Fruit fly (Drosophila melanogaster) whole organism, embryonic: ENCODE measurements around the gene cerv.

Experiments used
- Aef1 ChIP-seq: fragments of 200-800 bp; sonication (Bioruptor generic); IDR thresholded peaks from 3 replicates; pipeline ENCODE4 v1.3.6; 2022; ENCODE audit warnings: missing biosample characterization, missing genetic modification characterization
- BEAF-32 ChIP-seq: fragments of 200-800 bp; sonication (Bioruptor generic); optimal IDR thresholded peaks from 3 replicates; lab custom pipeline; 2017; ENCODE audit warnings: missing biosample characterization, missing genetic modification characterization, mild to moderate bottlenecking, moderate library complexity, missing genetic modification reagents
- Blimp-1 ChIP-seq: fragments of 200-800 bp; sonication (Bioruptor generic); optimal IDR thresholded peaks from 3 replicates; lab custom pipeline; 2018; ENCODE audit warnings: missing biosample characterization, missing genetic modification characterization, mild to moderate bottlenecking, moderate library complexity, missing genetic modification reagents
- CG11696 ChIP-seq: fragments of 200-800 bp; sonication (Bioruptor generic); IDR thresholded peaks from 2 replicates; pipeline ENCODE4 v1.3.6; 2022; ENCODE audit warnings: missing biosample characterization, missing genetic modification characterization
- CG12071 ChIP-seq: fragments of 200-800 bp; sonication (Bioruptor generic); optimal IDR thresholded peaks from 3 replicates; lab custom pipeline; 2018; ENCODE audit warnings: missing biosample characterization, mild to moderate bottlenecking, missing genetic modification characterization
- CG12104 ChIP-seq: fragments of 200-800 bp; sonication (Bioruptor generic); optimal IDR thresholded peaks from 3 replicates; lab custom pipeline; 2016; ENCODE audit warnings: missing biosample characterization, missing genetic modification characterization
- CG12659 ChIP-seq: fragments of 200-800 bp; sonication (Bioruptor generic); optimal IDR thresholded peaks from 3 replicates; lab custom pipeline; 2017; ENCODE audit warnings: mild to moderate bottlenecking, missing biosample characterization, missing genetic modification reagents, missing genetic modification characterization
- CG13424 ChIP-seq: fragments of 200-800 bp; sonication (Bioruptor generic); optimal IDR thresholded peaks from 2 replicates; lab custom pipeline; 2019; ENCODE audit warnings: missing biosample characterization, mild to moderate bottlenecking, missing genetic modification characterization, moderate library complexity
- CG14710 ChIP-seq: fragments of 200-800 bp; sonication (Bioruptor generic); optimal IDR thresholded peaks from 3 replicates; lab custom pipeline; 2019; ENCODE audit warnings: missing biosample characterization, mild to moderate bottlenecking, missing genetic modification characterization, moderate library complexity
- CG1529 ChIP-seq: fragments of 200-800 bp; sonication (Bioruptor generic); optimal IDR thresholded peaks from 3 replicates; lab custom pipeline; 2018; ENCODE audit warnings: missing biosample characterization, missing genetic modification characterization
- CG17328 ChIP-seq: fragments of 200-800 bp; sonication (Bioruptor generic); IDR thresholded peaks from 2 replicates; pipeline ENCODE4 v1.3.6; 2022; ENCODE audit warnings: missing biosample characterization, missing genetic modification characterization
- CG2116 ChIP-seq: fragments of 200-800 bp; sonication (Bioruptor generic); optimal IDR thresholded peaks from 3 replicates; lab custom pipeline; 2018; ENCODE audit warnings: missing biosample characterization, mild to moderate bottlenecking, missing genetic modification characterization
- CG30020 ChIP-seq: fragments of 200-800 bp; optimal IDR thresholded peaks from 2 replicates; lab custom pipeline; 2019; ENCODE audit warnings: missing biosample characterization, mild to moderate bottlenecking, missing genetic modification characterization, moderate library complexity
- CG42726 ChIP-seq: fragments of 200-800 bp; sonication (Bioruptor generic); IDR thresholded peaks from 2 replicates; pipeline ENCODE4 v1.3.6; 2022; ENCODE audit warnings: missing biosample characterization, missing genetic modification characterization; ENCODE audit not compliant: partially characterized antibody
- CG4282 ChIP-seq: fragments of 200-800 bp; sonication (Bioruptor generic); optimal IDR thresholded peaks from 2 replicates; lab custom pipeline; 2016; ENCODE audit warnings: missing biosample characterization, missing genetic modification characterization
- CG6175 ChIP-seq: fragments of 200-800 bp; sonication (Bioruptor generic); IDR thresholded peaks from 3 replicates; pipeline ENCODE4 v1.3.6; 2022; ENCODE audit warnings: missing biosample characterization, missing genetic modification characterization
- CG6272 ChIP-seq: fragments of 200-800 bp; sonication (Bioruptor generic); IDR thresholded peaks from 2 replicates; pipeline ENCODE4 v1.3.6; 2022; ENCODE audit warnings: missing biosample characterization, missing genetic modification characterization
- CG6683 ChIP-seq: fragments of 200-800 bp; sonication (Bioruptor generic); optimal IDR thresholded peaks from 2 replicates; lab custom pipeline; 2017; ENCODE audit warnings: missing biosample characterization, mild to moderate bottlenecking, missing genetic modification characterization, missing genetic modification reagents
- CG7271 ChIP-seq: fragments of 200-800 bp; sonication (Bioruptor generic); optimal IDR thresholded peaks from 2 replicates; lab custom pipeline; 2018; ENCODE audit warnings: missing biosample characterization, mild to moderate bottlenecking, missing genetic modification characterization, moderate library complexity
- CG7963 ChIP-seq: fragments of 200-800 bp; sonication (Bioruptor generic); IDR thresholded peaks from 3 replicates; pipeline ENCODE4 v1.3.6; 2022; ENCODE audit warnings: missing biosample characterization, missing genetic modification characterization; ENCODE audit not compliant: partially characterized antibody
- CG8281 ChIP-seq: fragments of 200-800 bp; sonication (Bioruptor generic); optimal IDR thresholded peaks from 2 replicates; lab custom pipeline; 2018; ENCODE audit warnings: missing biosample characterization, mild to moderate bottlenecking, missing genetic modification characterization, moderate library complexity
- CG9609 ChIP-seq: fragments of 200-800 bp; sonication (Bioruptor generic); optimal IDR thresholded peaks from 3 replicates; lab custom pipeline; 2016; ENCODE audit warnings: missing biosample characterization, missing genetic modification characterization
- Dad ChIP-seq: fragments of 200-800 bp; sonication (Bioruptor generic); optimal IDR thresholded peaks from 3 replicates; lab custom pipeline; 2016; ENCODE audit warnings: missing biosample characterization, missing genetic modification characterization
- E2f2 ChIP-seq: fragments of 200-800 bp; sonication (Bioruptor generic); IDR thresholded peaks from 2 replicates; pipeline ENCODE4 v1.3.6; 2022; ENCODE audit warnings: missing biosample characterization, missing genetic modification characterization
- HLH4C ChIP-seq: fragments of 200-800 bp; sonication (Bioruptor generic); IDR thresholded peaks from 3 replicates; pipeline ENCODE4 v1.3.6; 2022; ENCODE audit warnings: missing biosample characterization, missing genetic modification characterization; ENCODE audit not compliant: partially characterized antibody
- Hr39 ChIP-seq: fragments of >200 bp; optimal IDR thresholded peaks from 2 replicates; lab custom pipeline; 2017
- NK7.1 ChIP-seq: fragments of 200-800 bp; sonication (Bioruptor generic); optimal IDR thresholded peaks from 3 replicates; lab custom pipeline; 2016; ENCODE audit warnings: missing biosample characterization, missing genetic modification characterization
- Side ChIP-seq: fragments of 200-800 bp; sonication (Bioruptor generic); optimal IDR thresholded peaks from 2 replicates; lab custom pipeline; 2016; ENCODE audit warnings: missing biosample characterization, missing genetic modification characterization
- bsh ChIP-seq, 2 experiments: fragments of 200-800 bp; sonication (Bioruptor generic); optimal IDR thresholded peaks; 2 replicates each; lab custom pipeline; 2017 to 2018; ENCODE audit warnings: mild to moderate bottlenecking in 2 of 2, missing biosample characterization in 2 of 2, missing genetic modification characterization in 2 of 2, moderate library complexity in 1 of 2
- crol ChIP-seq: fragments of 200-800 bp; sonication (Bioruptor generic); IDR thresholded peaks from 2 replicates; pipeline ENCODE4 v1.3.6; 2022; ENCODE audit warnings: missing biosample characterization, missing genetic modification characterization
- eve ChIP-seq, 2 experiments: fragments of >200 bp; optimal IDR thresholded peaks; 2 replicates each; lab custom pipeline; 2017; ENCODE audit warnings: missing biosample characterization in 2 of 2, missing genetic modification characterization in 2 of 2
- fru ChIP-seq: fragments of >200 bp; optimal IDR thresholded peaks from 2 replicates; lab custom pipeline; 2017
- ftz-f1 ChIP-seq: fragments of 200-800 bp; sonication (Bioruptor generic); optimal IDR thresholded peaks from 2 replicates; lab custom pipeline; 2016; ENCODE audit warnings: missing biosample characterization, missing genetic modification characterization
- gce ChIP-seq: fragments of 200-800 bp; sonication (Bioruptor generic); IDR thresholded peaks from 3 replicates; pipeline ENCODE4 v1.3.6; 2022; ENCODE audit warnings: missing biosample characterization, missing genetic modification characterization
- h ChIP-seq: fragments of >200 bp; optimal IDR thresholded peaks from 2 replicates; lab custom pipeline; 2017
- hkb ChIP-seq, 2 experiments: fragments of 200-800 bp in 1 of 2; fragments of >200 bp in 1 of 2; sonication (Bioruptor generic) in 1 of 2; IDR thresholded peaks in 1 of 2; optimal IDR thresholded peaks in 1 of 2; 2 replicates each; pipeline versions ENCODE4 v1.3.6 to Lab custom; 2017 to 2022; ENCODE audit warnings: missing biosample characterization in 1 of 2, missing genetic modification characterization in 1 of 2
- lab ChIP-seq: fragments of 200-800 bp; sonication (Bioruptor generic); optimal IDR thresholded peaks from 3 replicates; lab custom pipeline; 2017; ENCODE audit warnings: missing biosample characterization, missing genetic modification characterization, mild to moderate bottlenecking, moderate library complexity, missing genetic modification reagents
- lbe ChIP-seq: fragments of 200-800 bp; sonication (Bioruptor generic); optimal IDR thresholded peaks from 2 replicates; lab custom pipeline; 2016; ENCODE audit warnings: missing biosample characterization, mild to moderate bottlenecking, missing genetic modification characterization
- lilli ChIP-seq: fragments of 200-800 bp; sonication (Bioruptor generic); optimal IDR thresholded peaks from 3 replicates; lab custom pipeline; 2016; ENCODE audit warnings: missing biosample characterization, missing genetic modification characterization
- pfk ChIP-seq: fragments of 200-800 bp; sonication (Bioruptor generic); optimal IDR thresholded peaks from 2 replicates; lab custom pipeline; 2018; ENCODE audit warnings: missing biosample characterization, mild to moderate bottlenecking, missing genetic modification characterization, moderate library complexity
- pita ChIP-seq: fragments of 200-800 bp; sonication (Bioruptor generic); optimal IDR thresholded peaks from 2 replicates; lab custom pipeline; 2017; ENCODE audit warnings: missing biosample characterization, mild to moderate bottlenecking, missing genetic modification characterization
- rib ChIP-seq: fragments of 200-800 bp; sonication (Bioruptor generic); IDR thresholded peaks from 2 replicates; pipeline ENCODE4 v1.3.6; 2022; ENCODE audit warnings: missing biosample characterization, missing genetic modification characterization
- scrt ChIP-seq: fragments of 200-800 bp; sonication (Bioruptor generic); optimal IDR thresholded peaks from 2 replicates; lab custom pipeline; 2018; ENCODE audit warnings: missing biosample characterization, mild to moderate bottlenecking, missing genetic modification characterization, moderate library complexity
- sd ChIP-seq: fragments of 200-800 bp; sonication (Bioruptor generic); optimal IDR thresholded peaks from 3 replicates; lab custom pipeline; 2018; ENCODE audit warnings: missing biosample characterization, mild to moderate bottlenecking, missing genetic modification characterization, moderate library complexity
- slbo ChIP-seq: fragments of 200-800 bp; sonication (Bioruptor generic); IDR thresholded peaks from 2 replicates; pipeline ENCODE4 v1.3.6; 2022; ENCODE audit warnings: missing biosample characterization, missing genetic modification characterization
- so ChIP-seq: fragments of 200-800 bp; sonication (Bioruptor generic); IDR thresholded peaks from 3 replicates; pipeline ENCODE4 v1.3.6; 2022; ENCODE audit warnings: missing biosample characterization, missing genetic modification characterization
- stc ChIP-seq: fragments of 200-800 bp; sonication (Bioruptor generic); IDR thresholded peaks from 2 replicates; pipeline ENCODE4 v1.3.6; 2022; ENCODE audit warnings: missing biosample characterization, missing genetic modification characterization
- vfl ChIP-seq: fragments of 200-800 bp; sonication (Bioruptor generic); optimal IDR thresholded peaks from 2 replicates; lab custom pipeline; 2016; ENCODE audit warnings: missing biosample characterization, missing genetic modification characterization
- vvl ChIP-seq: fragments of 200-800 bp; sonication (Bioruptor generic); IDR thresholded peaks from 2 replicates; pipeline ENCODE4 v1.3.6; 2022; ENCODE audit warnings: missing biosample characterization, missing genetic modification characterization
- wek ChIP-seq: fragments of 200-800 bp; sonication (Bioruptor generic); optimal IDR thresholded peaks from 3 replicates; lab custom pipeline; 2018; ENCODE audit warnings: missing biosample characterization, mild to moderate bottlenecking, missing genetic modification characterization, moderate library complexity
- wor ChIP-seq: fragments of 200-800 bp; sonication (Bioruptor generic); IDR thresholded peaks from 2 replicates; pipeline ENCODE4 v1.3.6; 2022; ENCODE audit warnings: missing biosample characterization, missing genetic modification characterization

cerv gene

DNA sequence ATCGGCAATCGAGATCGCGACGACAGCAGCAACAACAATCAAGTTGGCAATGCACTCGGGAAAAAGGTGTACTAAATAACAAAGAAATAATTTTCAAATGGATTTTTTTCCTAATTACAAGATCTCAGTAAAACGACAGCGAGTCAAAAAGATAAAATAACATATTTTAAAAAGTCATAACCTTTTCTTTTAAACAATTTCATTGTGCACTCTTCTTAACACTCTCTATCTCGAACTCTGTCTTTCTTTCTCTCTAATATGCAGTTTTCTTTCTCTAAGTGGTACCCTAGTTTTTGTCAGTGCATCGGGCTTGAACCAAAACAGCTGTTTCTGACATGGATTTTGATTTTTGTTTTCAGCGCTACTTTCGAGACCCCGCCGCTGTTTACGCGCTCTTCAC is 28.9 kb downstream of the cerv start (continued):
- TF ChIP-seq CG12659 = peak; percentile 78
- peak in 1 of 2 experiments; percentile 63 for TF ChIP-seq bsh (GFP tag; optimal IDR thresholded peaks at IDR 0.05; lab: Kevin White, UChicago)
- peak; percentile 77 for TF ChIP-seq lilli (GFP tag; lab: Kevin White, UChicago)
- no peak for TF ChIP-seq pita (GFP tag; lab: Kevin White, UChicago)
- TF ChIP-seq h (lab: Kevin White, UChicago) = no peak
- TF ChIP-seq stc (GFP tag; lab: Robert Waterston, UW) = peak; percentile 67; the same call in 1 of the 2 replicates
- 0 out of 2 replicates have a peak, but pooled peaks have one; percentile 45 for TF ChIP-seq CG17328 (GFP tag; lab: Robert Waterston, UW)
- TF ChIP-seq CG6272 (GFP tag; lab: Robert Waterston, UW) = peak; percentile 54
- peak; percentile 58 for TF ChIP-seq CG12104 (GFP tag; lab: Kevin White, UChicago)
- no peak for TF ChIP-seq CG11696
- no peak for TF ChIP-seq CG7963 (GFP tag; lab: Robert Waterston, UW)
- peak; percentile 76 for TF ChIP-seq Aef1 (GFP tag; lab: Robert Waterston, UW)
- TF ChIP-seq E2f2 (GFP tag; lab: Robert Waterston, UW) = peak; percentile 52; the same call in 1 of the 2 replicates
- peak; percentile 77 for TF ChIP-seq vvl (GFP tag; lab: Robert Waterston, UW)
- TF ChIP-seq HLH4C (GFP tag; lab: Robert Waterston, UW) = no peak
- peak; percentile 79 for TF ChIP-seq slbo (GFP tag; lab: Robert Waterston, UW)
- TF ChIP-seq Dad (GFP tag; lab: Kevin White, UChicago) = peak; percentile 23
- no peak for TF ChIP-seq BEAF-32 (GFP tag; lab: Kevin White, UChicago)
- peak; percentile 56 for TF ChIP-seq CG1529 (GFP tag; lab: Kevin White, UChicago)
- TF ChIP-seq fru (lab: Kevin White, UChicago) = no peak
- peak in 1 of 2 experiments; percentile 81 for TF ChIP-seq eve (GFP tag; optimal IDR thresholded peaks at IDR 0.05; lab: Kevin White, UChicago)
- peak; percentile 20 for TF ChIP-seq wek (GFP tag; lab: Kevin White, UChicago)
- TF ChIP-seq hkb (optimal IDR thresholded peaks at IDR 0.05; lab: Kevin White, UChicago) = no peak
- peak; percentile 72 for TF ChIP-seq hkb (GFP tag; IDR thresholded peaks at IDR 0.05; lab: Robert Waterston, UW)
- TF ChIP-seq so (GFP tag; lab: Robert Waterston, UW) = peak; percentile 83; the same call in 2 of the 3 replicates
- peak; percentile 37 for TF ChIP-seq sd
- peak; percentile 50 for TF ChIP-seq CG14710
- peak; percentile 26 for TF ChIP-seq CG30020 (tag; lab: Kevin White, UChicago)
- TF ChIP-seq Side (GFP tag; lab: Kevin White, UChicago) = peak; percentile 64
- TF ChIP-seq Blimp-1 (GFP tag; lab: Kevin White, UChicago) = peak; percentile 67
- peak; percentile 54; the same call in 1 of the 3 replicates for TF ChIP-seq CG6175
- TF ChIP-seq CG13424 (tag; lab: Kevin White, UChicago) = peak; percentile 88
- TF ChIP-seq rib (GFP tag; lab: Robert Waterston, UW) = no peak
- TF ChIP-seq pfk (GFP tag; lab: Kevin White, UChicago) = no peak
- TF ChIP-seq crol (GFP tag; lab: Robert Waterston, UW) = no peak
- no peak for TF ChIP-seq ftz-f1
- peak; percentile 48; the same call in 1 of the 3 replicates for TF ChIP-seq gce (GFP tag; lab: Robert Waterston, UW)
- TF ChIP-seq CG2116 (GFP tag; lab: Kevin White, UChicago) = peak; percentile 34
- TF ChIP-seq vfl = peak; percentile 14
- TF ChIP-seq CG42726 (GFP tag; lab: Robert Waterston, UW) = no peak
- peak; percentile 70 for TF ChIP-seq CG9609
- TF ChIP-seq scrt (GFP tag; lab: Kevin White, UChicago) = peak; percentile 59
- peak; percentile 3 for TF ChIP-seq lbe (GFP tag; lab: Kevin White, UChicago)
- TF ChIP-seq CG7271 (tag; lab: Kevin White, UChicago) = no peak
- TF ChIP-seq CG4282 = peak; percentile 12
- TF ChIP-seq Hr39 (lab: Kevin White, UChicago) = no peak
- TF ChIP-seq CG12071 (GFP tag; lab: Kevin White, UChicago) = peak; percentile 32
- peak; percentile 86 for TF ChIP-seq lab (GFP tag; lab: Kevin White, UChicago)
- TF ChIP-seq NK7.1 (GFP tag; lab: Kevin White, UChicago) = peak; percentile 47
- TF ChIP-seq CG6683 (GFP tag; lab: Kevin White, UChicago) = peak; percentile 26
- 0 out of 2 replicates have a peak, but pooled peaks have one; percentile 46 for TF ChIP-seq wor (GFP tag; lab: Robert Waterston, UW)
- peak; percentile 55 for TF ChIP-seq CG8281 (tag; lab: Kevin White, UChicago)
